Worm (Caenorhabditis elegans) whole organism, early embryonic: ENCODE measurements around the gene ant-1.3.

Experiments used
- hmbx-1 ChIP-seq: sonication (generic microtip); optimal IDR thresholded peaks from 2 replicates; lab custom pipeline; 2016; ENCODE audit warnings: mild to moderate bottlenecking, missing genetic modification characterization, missing compliant biosample characterization
- pes-1 ChIP-seq: fragments of 200-800 bp; sonication (Bioruptor generic); IDR thresholded peaks from 2 replicates; pipeline ENCODE4 v1.3.6; 2022; ENCODE audit warnings: missing genetic modification reagents, missing genetic modification characterization, missing compliant biosample characterization

- TF ChIP-seq hmbx-1 (tag; lab: Kevin White, UChicago) (no peak), pes-1 (GFP tag; lab: Robert Waterston, UW) (no peak)
Observed at ce11 chrIV:9671001-9671652, 38.0 kb downstream of the ant-1.3 start.
